Worm (Caenorhabditis elegans): Measurements from ENCODE around the gene srt-38.
"Not testable (repeated sequence)": the region's sequence is repeated elsewhere in the genome, so short reads cannot be mapped to it uniquely, and the experiment has no call there.

Gene srt-38

ce11 chrV:4278735-4279134 lies 7.6 kb upstream of the srt-38 start, which contains the start of gene srt-20:
Gene srt-20, minus strand, starts transcription at chrV:4278835.
- not testable (repeated sequence) for TF ChIP-seq zip-2 (tag; optimal IDR thresholded peaks at IDR 0.05); madf-5 (GFP tag; IDR thresholded peaks at IDR 0.05); duxl-1 (tag; optimal IDR thresholded peaks at IDR 0.05; ENCODE audit: poor library complexity)

ce11 chrV:4273372-4273771 lies 2.2 kb upstream of the srt-38 start:
- TF ChIP-seq aha-1 (tag), result peak; percentile 40
- no peak for TF ChIP-seq lir-3 (tag; optimal IDR thresholded peaks at IDR 0.05)
- no peak for TF ChIP-seq sdz-12 (GFP tag; optimal IDR thresholded peaks at IDR 0.05)
- no peak for TF ChIP-seq nhr-11 (tag; optimal IDR thresholded peaks at IDR 0.05)
- peak in 1 of 2 experiments; percentile 91 for TF ChIP-seq unc-62 (GFP tag; optimal IDR thresholded peaks at IDR 0.05 in 1 of 2)
- TF ChIP-seq unc-62 (tag; optimal IDR thresholded peaks at IDR 0.05), result no peak
- no peak for TF ChIP-seq jun-1 (tag; optimal IDR thresholded peaks at IDR 0.05)
- no peak for TF ChIP-seq fkh-10 (GFP tag; optimal IDR thresholded peaks at IDR 0.05)
- no peak for TF ChIP-seq nhr-76 (tag; optimal IDR thresholded peaks at IDR 0.05)
- TF ChIP-seq lin-15B (tag; optimal IDR thresholded peaks at IDR 0.05), result no peak
- no peak for TF ChIP-seq R02D3.7 (tag; optimal IDR thresholded peaks at IDR 0.05)
- no peak for TF ChIP-seq ceh-82 (tag; optimal IDR thresholded peaks at IDR 0.05)

- TF ChIP-seq lin-29 (GFP tag; IDR thresholded peaks at IDR 0.05); nhr-48 (tag; optimal IDR thresholded peaks at IDR 0.05); mdl-1 (tag; optimal IDR thresholded peaks at IDR 0.05): not testable (repeated sequence)
Observed at ce11 chrV:4268213-4268612, 2.9 kb downstream of the srt-38 start, which contains the start of gene srt-36. Gene srt-36, minus strand, starts transcription at chrV:4268313.

ce11 chrV:4264516-4264915 lies 6.6 kb downstream of the srt-38 start, which contains the start of gene srt-35:
Gene srt-35, minus strand, starts transcription at chrV:4264616.
- TF ChIP-seq egl-27 (tag; optimal IDR thresholded peaks at IDR 0.05), result no peak
- TF ChIP-seq aha-1 (tag), result peak; percentile 46
- TF ChIP-seq lsy-2 (tag; optimal IDR thresholded peaks at IDR 0.05), result no peak
- no peak for TF ChIP-seq zip-11 (GFP tag; IDR thresholded peaks at IDR 0.05)
- no peak for TF ChIP-seq ztf-11 (tag; optimal IDR thresholded peaks at IDR 0.05)

ce11 chrV:4261385-4261784 lies 9.8 kb downstream of the srt-38 start:
- no peak for TF ChIP-seq lin-39 (tag; optimal IDR thresholded peaks at IDR 0.05)
- TF ChIP-seq unc-62 (GFP tag; optimal IDR thresholded peaks at IDR 0.05 in 1 of 2), result peak in 1 of 2 experiments; percentile 92
- no peak for TF ChIP-seq unc-62 (tag; optimal IDR thresholded peaks at IDR 0.05)

ce11 chrV:4260090-4260489 lies 11.1 kb downstream of the srt-38 start, which contains the start of gene srt-3:
Gene srt-3, minus strand, starts transcription at chrV:4260190.
- no peak for TF ChIP-seq ztf-11 (tag; optimal IDR thresholded peaks at IDR 0.05)
- no peak for TF ChIP-seq F37D6.2 (tag; optimal IDR thresholded peaks at IDR 0.05)
- no peak for TF ChIP-seq daf-19 (GFP tag; conservative IDR thresholded peaks at IDR 0.05)
- no peak for TF ChIP-seq nhr-25 (tag; optimal IDR thresholded peaks at IDR 0.05; ENCODE audit: borderline replicate concordance, insufficient read depth)
- TF ChIP-seq set-16 (GFP tag; IDR thresholded peaks at IDR 0.05), result no peak
- no peak for TF ChIP-seq hmg-1.1 (GFP tag; IDR thresholded peaks at IDR 0.05)
- no peak for TF ChIP-seq duxl-1 (tag; optimal IDR thresholded peaks at IDR 0.05; ENCODE audit: poor library complexity)
- TF ChIP-seq lin-1 (GFP tag; IDR thresholded peaks at IDR 0.05), result no peak
- no peak for TF ChIP-seq ceh-44 (GFP tag; IDR thresholded peaks at IDR 0.05)
- TF ChIP-seq ZK337.2 (GFP tag; IDR thresholded peaks at IDR 0.05), result no peak
- no peak for TF ChIP-seq zag-1 (tag; optimal IDR thresholded peaks at IDR 0.05)
- no peak for TF ChIP-seq ceh-62 (tag; optimal IDR thresholded peaks at IDR 0.05)
- TF ChIP-seq nhr-111 (GFP tag; optimal IDR thresholded peaks at IDR 0.05), result no peak
- TF ChIP-seq ces-1 (GFP tag; optimal IDR thresholded peaks at IDR 0.05), result no peak
- TF ChIP-seq php-3 (GFP tag; IDR thresholded peaks at IDR 0.05), result no peak
- no peak for TF ChIP-seq unc-130 (GFP tag; optimal IDR thresholded peaks at IDR 0.05)
- TF ChIP-seq nhr-102 (tag; optimal IDR thresholded peaks at IDR 0.05), result no peak
- TF ChIP-seq mep-1 (tag; optimal IDR thresholded peaks at IDR 0.05), result no peak
- TF ChIP-seq mxl-3 (GFP tag; optimal IDR thresholded peaks at IDR 0.05), result no peak
